Worm (Caenorhabditis elegans): Measurements from ENCODE around the gene pdi-2.

The pdi-2 gene

ce11 chrX:4521837-4522816 lies 1.8 kb upstream of the pdi-2 start, which contains the start of gene C07A12.7 (continued):
- TF ChIP-seq blmp-1 (tag; optimal IDR thresholded peaks at IDR 0.05), result peak; percentile 83
- no peak for TF ChIP-seq ces-1 (GFP tag; optimal IDR thresholded peaks at IDR 0.05)
- TF ChIP-seq dsc-1 (tag; optimal IDR thresholded peaks at IDR 0.05), result no peak
- no peak for TF ChIP-seq C16A3.4 (tag; optimal IDR thresholded peaks at IDR 0.05)
- no peak for TF ChIP-seq ztf-11 (tag; optimal IDR thresholded peaks at IDR 0.05)
- TF ChIP-seq efl-3 (GFP tag; optimal IDR thresholded peaks at IDR 0.05), result no peak
- no peak for TF ChIP-seq tlp-1 (tag; optimal IDR thresholded peaks at IDR 0.05)
- TF ChIP-seq tbx-2 (tag; optimal IDR thresholded peaks at IDR 0.05), result no peak
- TF ChIP-seq unc-62 (GFP tag; optimal IDR thresholded peaks at IDR 0.05), result no peak
- no peak for TF ChIP-seq aha-1 (tag; optimal IDR thresholded peaks at IDR 0.05)
- no peak for TF ChIP-seq unc-98 (GFP tag; IDR thresholded peaks at IDR 0.05)
- TF ChIP-seq ztf-4 (tag; optimal IDR thresholded peaks at IDR 0.05), result no peak
- TF ChIP-seq ceh-82 (tag; optimal IDR thresholded peaks at IDR 0.05), result no peak
- peak in 2 of 6 experiments; percentile 19 to 61 for TF ChIP-seq elt-3 (tag; optimal IDR thresholded peaks at IDR 0.05)
- TF ChIP-seq unc-30 (tag; optimal IDR thresholded peaks at IDR 0.05), result no peak
- no peak for TF ChIP-seq lin-39 (tag; optimal IDR thresholded peaks at IDR 0.05)
- no peak for TF ChIP-seq Y116A8C.19 (tag; optimal IDR thresholded peaks at IDR 0.05; ENCODE audit: borderline replicate concordance)
- TF ChIP-seq isw-1 (GFP tag; IDR thresholded peaks at IDR 0.05), result no peak
- TF ChIP-seq nhr-19 (GFP tag; conservative IDR thresholded peaks at IDR 0.05), result no peak
- no peak for TF ChIP-seq egl-13 (tag; optimal IDR thresholded peaks at IDR 0.05)
- TF ChIP-seq fkh-8 (tag; optimal IDR thresholded peaks at IDR 0.05), result peak; percentile 19
- TF ChIP-seq nhr-28 (tag; optimal IDR thresholded peaks at IDR 0.05), result no peak
- peak; percentile 54 for TF ChIP-seq skn-1 (tag; optimal IDR thresholded peaks at IDR 0.05)
- TF ChIP-seq lin-13 (GFP tag; optimal IDR thresholded peaks at IDR 0.05), result no peak
- no peak for TF ChIP-seq nhr-237 (tag; optimal IDR thresholded peaks at IDR 0.05)
- no peak for TF ChIP-seq unc-130 (tag; optimal IDR thresholded peaks at IDR 0.05)
- TF ChIP-seq F16B12.6 (tag; optimal IDR thresholded peaks at IDR 0.05), result no peak
- peak; percentile 26 for TF ChIP-seq mep-1 (tag; optimal IDR thresholded peaks at IDR 0.05)
- no peak for TF ChIP-seq lir-3 (tag; optimal IDR thresholded peaks at IDR 0.05; ENCODE audit: poor library complexity)
- TF ChIP-seq lin-14 (GFP tag; optimal IDR thresholded peaks at IDR 0.05), result peak; percentile 50
- TF ChIP-seq ceh-8 (GFP tag; optimal IDR thresholded peaks at IDR 0.05), result no peak
- TF ChIP-seq swsn-7 (tag; optimal IDR thresholded peaks at IDR 0.05), result peak; percentile 31
- TF ChIP-seq nhr-85 (tag), result peak; percentile 90
- TF ChIP-seq ama-1 (optimal IDR thresholded peaks at IDR 0.05), result no peak
- TF ChIP-seq nhr-11 (tag; optimal IDR thresholded peaks at IDR 0.05), result no peak
- TF ChIP-seq nhr-84 (tag; optimal IDR thresholded peaks at IDR 0.05), result no peak
- no peak for TF ChIP-seq ceh-88 (GFP tag; IDR thresholded peaks at IDR 0.05)
- no peak for TF ChIP-seq efl-1 (optimal IDR thresholded peaks at IDR 0.05)
- no peak for TF ChIP-seq efl-1 (GFP tag; optimal IDR thresholded peaks at IDR 0.05 in 1 of 2)
- TF ChIP-seq snpc-4 (tag; optimal IDR thresholded peaks at IDR 0.05), result no peak
- TF ChIP-seq zag-1 (tag; optimal IDR thresholded peaks at IDR 0.05), result no peak
- TF ChIP-seq ceh-63 (GFP tag; optimal IDR thresholded peaks at IDR 0.05), result no peak
- TF ChIP-seq zip-4 (GFP tag; optimal IDR thresholded peaks at IDR 0.05), result peak; percentile 61
- no peak for TF ChIP-seq fkh-4 (tag; optimal IDR thresholded peaks at IDR 0.05; ENCODE audit: borderline replicate concordance)
- no peak for TF ChIP-seq irx-1 (tag; optimal IDR thresholded peaks at IDR 0.05)
